Fruit fly (Drosophila melanogaster) whole organism: ENCODE measurements around the gene CG11444.

Source experiments
- CG8478 ChIP-seq: fragments of >200 bp; optimal IDR thresholded peaks from 2 replicates; lab custom pipeline; 2018; ENCODE audit warnings: inconsistent platforms
- Dll ChIP-seq: fragments of >200 bp; optimal IDR thresholded peaks from 2 replicates; lab custom pipeline; 2017
- EcR ChIP-seq, 2 experiments: fragments of >200 bp; optimal IDR thresholded peaks; 2 replicates each; lab custom pipeline; 2017; ENCODE audit warnings: missing biosample characterization in 2 of 2, missing genetic modification characterization in 2 of 2, missing genetic modification reagents in 2 of 2
- psq ChIP-seq: fragments of >200 bp; optimal IDR thresholded peaks from 2 replicates; lab custom pipeline; 2017

- TF ChIP-seq psq (lab: Kevin White, UChicago) (no peak), EcR (GFP tag; optimal IDR thresholded peaks at IDR 0.05; lab: Kevin White, UChicago) (no peak), Dll (lab: Kevin White, UChicago) (no peak), CG8478 (no peak)
Measured at dm6 chrX:4590772-4591064, 36.5 kb upstream of the CG11444 start.
